Worm (Caenorhabditis elegans) whole organism, L3 larva: ENCODE data around the gene fib-1.

Experiments
- R02D3.7 ChIP-seq: fragments of 150-350 bp; optimal IDR thresholded peaks from 2 replicates; lab custom pipeline; 2014; ENCODE audit warnings: missing biosample characterization, missing genetic modification characterization
- ZK546.5 ChIP-seq: sonication (generic microtip); optimal IDR thresholded peaks from 2 replicates; lab custom pipeline; 2017; ENCODE audit warnings: missing biosample characterization, missing genetic modification characterization
- aly-2 ChIP-seq: fragments of 150-350 bp; optimal IDR thresholded peaks from 2 replicates; lab custom pipeline; 2014; ENCODE audit warnings: missing biosample characterization, missing genetic modification characterization
- ama-1 ChIP-seq: fragments of 150-350 bp; optimal IDR thresholded peaks from 2 replicates; lab custom pipeline; 2018
- ceh-16 ChIP-seq: sonication (generic microtip); optimal IDR thresholded peaks from 2 replicates; lab custom pipeline; 2017; ENCODE audit warnings: missing biosample characterization, missing genetic modification characterization
- ceh-28 ChIP-seq: fragments of 150-350 bp; optimal IDR thresholded peaks from 2 replicates; lab custom pipeline; 2014; ENCODE audit warnings: missing biosample characterization, missing genetic modification reagents, missing genetic modification characterization
- ceh-82 ChIP-seq: fragments of 150-350 bp; optimal IDR thresholded peaks from 2 replicates; lab custom pipeline; 2014; ENCODE audit warnings: missing biosample characterization, missing genetic modification characterization
- ceh-9 ChIP-seq: sonication (generic microtip); optimal IDR thresholded peaks from 2 replicates; lab custom pipeline; 2018; ENCODE audit warnings: missing biosample characterization, missing genetic modification characterization
- daf-12 ChIP-seq: fragments of 150-350 bp; optimal IDR thresholded peaks from 2 replicates; lab custom pipeline; 2014; ENCODE audit warnings: missing biosample characterization, missing genetic modification reagents, missing genetic modification characterization
- egl-27 ChIP-seq: sonication (generic microtip); optimal IDR thresholded peaks from 4 replicates; lab custom pipeline; 2017; ENCODE audit warnings: missing biosample characterization, missing genetic modification reagents, missing genetic modification characterization
- egl-5 ChIP-seq: fragments of 150-350 bp; optimal IDR thresholded peaks from 2 replicates; lab custom pipeline; 2017; ENCODE audit warnings: missing biosample characterization, missing genetic modification reagents, missing genetic modification characterization, inconsistent platforms
- elt-1 ChIP-seq: fragments of 150-350 bp; optimal IDR thresholded peaks from 2 replicates; lab custom pipeline; 2014; ENCODE audit warnings: missing biosample characterization, missing genetic modification characterization
- elt-2 ChIP-seq: sonication (generic microtip); optimal IDR thresholded peaks from 2 replicates; lab custom pipeline; 2016; ENCODE audit warnings: missing genetic modification reagents, mild to moderate bottlenecking, missing genetic modification characterization, missing compliant biosample characterization
- elt-3 ChIP-seq, 3 experiments: fragments of 150-350 bp in 1 of 3; sonication (generic microtip) in 2 of 3; optimal IDR thresholded peaks; 2 replicates in 2 of 3; 4 replicates in 1 of 3; lab custom pipeline; 2014 to 2017; ENCODE audit warnings: missing biosample characterization in 3 of 3, missing genetic modification characterization in 3 of 3
- eor-1 ChIP-seq, 2 experiments: fragments of 150-350 bp; optimal IDR thresholded peaks; 2 replicates each; lab custom pipeline; 2014 to 2018; ENCODE audit warnings: missing biosample characterization in 2 of 2, missing genetic modification characterization in 2 of 2
- fkh-10 ChIP-seq: sonication (generic microtip); optimal IDR thresholded peaks from 2 replicates; lab custom pipeline; 2017; ENCODE audit warnings: missing biosample characterization, missing genetic modification reagents, missing genetic modification characterization
- fkh-2 ChIP-seq: fragments of 150-350 bp; optimal IDR thresholded peaks from 2 replicates; lab custom pipeline; 2014; ENCODE audit warnings: missing biosample characterization, missing genetic modification reagents, missing genetic modification characterization
- fos-1 ChIP-seq: fragments of 150-350 bp; optimal IDR thresholded peaks from 2 replicates; lab custom pipeline; 2014; ENCODE audit warnings: missing biosample characterization, missing genetic modification characterization
- hmg-11 ChIP-seq: sonication (generic microtip); optimal IDR thresholded peaks from 2 replicates; lab custom pipeline; 2016; ENCODE audit warnings: missing genetic modification characterization, missing compliant biosample characterization
- jun-1 ChIP-seq: fragments of 150-350 bp; optimal IDR thresholded peaks from 2 replicates; lab custom pipeline; 2014; ENCODE audit warnings: missing biosample characterization, missing genetic modification reagents, missing genetic modification characterization
- lin-15B ChIP-seq: fragments of 150-350 bp; optimal IDR thresholded peaks from 2 replicates; lab custom pipeline; 2014; ENCODE audit warnings: missing biosample characterization, missing genetic modification characterization
- lin-39 ChIP-seq: fragments of 150-350 bp; optimal IDR thresholded peaks from 2 replicates; lab custom pipeline; 2018; ENCODE audit warnings: missing biosample characterization, missing genetic modification reagents, missing genetic modification characterization
- lsy-12 ChIP-seq: sonication (generic microtip); optimal IDR thresholded peaks from 2 replicates; lab custom pipeline; 2016; ENCODE audit warnings: mild to moderate bottlenecking, missing genetic modification characterization, missing compliant biosample characterization
- mdl-1 ChIP-seq: fragments of 150-350 bp; optimal IDR thresholded peaks from 2 replicates; lab custom pipeline; 2014; ENCODE audit warnings: missing biosample characterization, missing genetic modification characterization
- mml-1 ChIP-seq: fragments of 150-350 bp; sonication (generic microtip); optimal IDR thresholded peaks from 3 replicates; lab custom pipeline; 2014; ENCODE audit warnings: missing biosample characterization, missing genetic modification characterization
- nfya-1 ChIP-seq: sonication (generic microtip); optimal IDR thresholded peaks from 2 replicates; lab custom pipeline; 2017; ENCODE audit warnings: missing genetic modification characterization, mild to moderate bottlenecking, missing compliant biosample characterization, antibody characterized with exemption, moderate library complexity; ENCODE audit not compliant: insufficient read depth
- nhr-11 ChIP-seq: fragments of 150-350 bp; optimal IDR thresholded peaks from 2 replicates; lab custom pipeline; 2014; ENCODE audit warnings: missing biosample characterization, missing genetic modification characterization
- nhr-12 ChIP-seq: fragments of 150-350 bp; optimal IDR thresholded peaks from 2 replicates; lab custom pipeline; 2014; ENCODE audit warnings: missing biosample characterization, missing genetic modification characterization
- nhr-23 ChIP-seq: fragments of 150-350 bp; optimal IDR thresholded peaks from 2 replicates; lab custom pipeline; 2014; ENCODE audit warnings: missing biosample characterization, missing genetic modification reagents, missing genetic modification characterization
- nhr-237 ChIP-seq: fragments of 150-350 bp; optimal IDR thresholded peaks from 2 replicates; lab custom pipeline; 2014; ENCODE audit warnings: missing biosample characterization, missing genetic modification characterization
- nhr-25 ChIP-seq: sonication (generic microtip); optimal IDR thresholded peaks from 2 replicates; lab custom pipeline; 2017; ENCODE audit warnings: missing biosample characterization, missing genetic modification characterization
- nhr-28 ChIP-seq: fragments of 150-350 bp; optimal IDR thresholded peaks from 2 replicates; lab custom pipeline; 2014; ENCODE audit warnings: missing biosample characterization, missing genetic modification characterization
- nhr-43 ChIP-seq: sonication (generic microtip); optimal IDR thresholded peaks from 2 replicates; lab custom pipeline; 2016; ENCODE audit warnings: mild to moderate bottlenecking, missing genetic modification characterization, missing compliant biosample characterization; ENCODE audit not compliant: poor library complexity, severe bottlenecking
- nhr-67 ChIP-seq: fragments of 150-350 bp; optimal IDR thresholded peaks from 2 replicates; lab custom pipeline; 2014; ENCODE audit warnings: missing biosample characterization, missing genetic modification characterization
- nhr-76 ChIP-seq: fragments of 150-350 bp; sonication (generic microtip); optimal IDR thresholded peaks from 5 replicates; lab custom pipeline; 2014; ENCODE audit warnings: missing biosample characterization, missing genetic modification characterization
- nhr-77 ChIP-seq: fragments of 150-350 bp; optimal IDR thresholded peaks from 2 replicates; lab custom pipeline; 2014; ENCODE audit warnings: missing biosample characterization, missing genetic modification characterization
- pha-4 ChIP-seq: fragments of 150-350 bp; optimal IDR thresholded peaks from 2 replicates; lab custom pipeline; 2014; ENCODE audit warnings: missing biosample characterization, missing genetic modification reagents, missing genetic modification characterization
- pqm-1 ChIP-seq: fragments of 150-350 bp; optimal IDR thresholded peaks from 2 replicates; lab custom pipeline; 2017; ENCODE audit warnings: missing biosample characterization, missing genetic modification characterization, inconsistent platforms
- sea-2 ChIP-seq: fragments of 150-350 bp; sonication (generic microtip); optimal IDR thresholded peaks from 4 replicates; lab custom pipeline; 2014; ENCODE audit warnings: missing biosample characterization, missing genetic modification reagents, missing genetic modification characterization
- skn-1 ChIP-seq: fragments of 150-350 bp; optimal IDR thresholded peaks from 2 replicates; lab custom pipeline; 2014; ENCODE audit warnings: missing biosample characterization, missing genetic modification characterization
- snpc-4 ChIP-seq: fragments of 150-350 bp; optimal IDR thresholded peaks from 2 replicates; lab custom pipeline; 2014; ENCODE audit warnings: missing biosample characterization, missing genetic modification characterization
- tbx-2 ChIP-seq: sonication (generic microtip); optimal IDR thresholded peaks from 2 replicates; lab custom pipeline; 2016; ENCODE audit warnings: mild to moderate bottlenecking, missing genetic modification characterization, missing compliant biosample characterization
- unc-39 ChIP-seq: sonication (generic microtip); optimal IDR thresholded peaks from 4 replicates; lab custom pipeline; 2017; ENCODE audit warnings: missing biosample characterization, missing genetic modification characterization
- unc-62 ChIP-seq: fragments of 150-350 bp; sonication (generic microtip); optimal IDR thresholded peaks from 4 replicates; lab custom pipeline; 2014; ENCODE audit warnings: missing biosample characterization, missing genetic modification reagents, missing genetic modification characterization
- zag-1 ChIP-seq: fragments of 150-350 bp; optimal IDR thresholded peaks from 2 replicates; lab custom pipeline; 2014; ENCODE audit warnings: missing biosample characterization, missing genetic modification characterization
- ztf-11 ChIP-seq: fragments of 150-350 bp; optimal IDR thresholded peaks from 2 replicates; lab custom pipeline; 2014; ENCODE audit warnings: missing biosample characterization, missing genetic modification characterization
- ztf-4 ChIP-seq: fragments of 150-350 bp; optimal IDR thresholded peaks from 2 replicates; lab custom pipeline; 2014; ENCODE audit warnings: missing biosample characterization, missing genetic modification characterization

The fib-1 gene

ce11 chrV:15002184-15002690 lies at the start of gene fib-1, which contains the start of gene mut-15:
fib-1 (minus strand) TSS chrV:15002223.
mut-15 (plus strand) TSS chrV:15002543.
- TF ChIP-seq nhr-23 (peak; percentile 91), eor-1 (tag; optimal IDR thresholded peaks at IDR 0.05; lab: Kevin White, UChicago) (no peak), tbx-2 (peak; percentile 48), lin-39 (tag; lab: Kevin White, UChicago) (peak; percentile 84), hmg-11 (tag; lab: Kevin White, UChicago) (peak; percentile 81), nhr-28 (tag; lab: Kevin White, UChicago) (no peak), fkh-10 (GFP tag; lab: Kevin White, UChicago) (peak; percentile 80), fos-1 (no peak), nhr-12 (tag; lab: Kevin White, UChicago) (no peak), elt-3 (tag; optimal IDR thresholded peaks at IDR 0.05; lab: Kevin White, UChicago) (peak in 1 of 3 experiments; percentile 72), egl-27 (tag; lab: Kevin White, UChicago) (peak; percentile 10), ama-1 (lab: Kevin White, UChicago) (no peak), elt-2 (tag; lab: Kevin White, UChicago) (peak; percentile 72), jun-1 (tag; lab: Kevin White, UChicago) (peak; percentile 75), nhr-67 (tag; lab: Kevin White, UChicago) (no peak), elt-1 (tag; lab: Kevin White, UChicago) (peak; percentile 24), lin-15B (tag; lab: Kevin White, UChicago) (peak; percentile 98), nfya-1 (tag; lab: Kevin White, UChicago) (peak; percentile 94), nhr-25 (peak; percentile 94), egl-5 (tag; lab: Kevin White, UChicago) (peak; percentile 92), nhr-43 (tag; lab: Kevin White, UChicago) (peak; percentile 91), unc-39 (no peak), nhr-237 (no peak), nhr-76 (tag; lab: Kevin White, UChicago) (no peak), skn-1 (tag; lab: Kevin White, UChicago) (peak; percentile 71), aly-2 (tag; lab: Kevin White, UChicago) (no peak), ztf-11 (tag; lab: Kevin White, UChicago) (no peak), ZK546.5 (tag; lab: Kevin White, UChicago) (no peak), fkh-2 (tag; lab: Kevin White, UChicago) (no peak), nhr-77 (peak; percentile 14), ceh-9 (tag; lab: Kevin White, UChicago) (no peak), ztf-4 (peak; percentile 26), ceh-82 (peak; percentile 53), unc-62 (peak; percentile 59), snpc-4 (tag; lab: Kevin White, UChicago) (peak; percentile 80), mml-1 (tag; lab: Kevin White, UChicago) (no peak), nhr-11 (tag; lab: Kevin White, UChicago) (peak; percentile 76), mdl-1 (tag; lab: Kevin White, UChicago) (no peak), pha-4 (peak; percentile 95), sea-2 (GFP tag; lab: Kevin White, UChicago) (no peak), zag-1 (tag; lab: Kevin White, UChicago) (peak; percentile 39), R02D3.7 (tag; lab: Kevin White, UChicago) (peak; percentile 88), lsy-12 (peak; percentile 91), daf-12 (tag; lab: Kevin White, UChicago) (no peak), ceh-16 (tag; lab: Kevin White, UChicago) (no peak), ceh-28 (tag; lab: Kevin White, UChicago) (peak; percentile 96), pqm-1 (tag; lab: Kevin White, UChicago) (peak; percentile 61)
